In genomic region chrIII:1926456-1926855, ce11 we compare ENCODE assay signal across 2 worm cellular contexts.
TF ChIP-seq lines count a peak whose summit lies in the region.

No protein-coding gene starts in this region.

TF ChIP-seq in whole organism, L1 larva, 84 proteins besides CTCF, POLR2A, EP300 and RAD21 (continued from another document):
- TF ChIP-seq nhr-84 (tag; optimal IDR thresholded peaks at IDR 0.05; lab: Kevin White, UChicago) (no peak), nhr-76 (tag; optimal IDR thresholded peaks at IDR 0.05; lab: Kevin White, UChicago) (peak; percentile 49), pag-3 (tag; optimal IDR thresholded peaks at IDR 0.05; lab: Kevin White, UChicago; ENCODE audit: borderline replicate concordance, insufficient read depth) (no peak), nhr-12 (tag; optimal IDR thresholded peaks at IDR 0.05; lab: Kevin White, UChicago) (peak; percentile 26), unc-130 (tag; optimal IDR thresholded peaks at IDR 0.05; lab: Kevin White, UChicago) (peak; percentile 82), ets-5 (GFP tag; IDR thresholded peaks at IDR 0.05; lab: Robert Waterston, UW) (no peak), mep-1 (tag; optimal IDR thresholded peaks at IDR 0.05; lab: Kevin White, UChicago) (peak; percentile 48), skn-1 (tag; optimal IDR thresholded peaks at IDR 0.05; lab: Kevin White, UChicago) (peak; percentile 96), lir-3 (tag; optimal IDR thresholded peaks at IDR 0.05; lab: Kevin White, UChicago; ENCODE audit: poor library complexity) (no peak), ceh-90 (tag; optimal IDR thresholded peaks at IDR 0.05; lab: Kevin White, UChicago) (no peak), fkh-4 (tag; optimal IDR thresholded peaks at IDR 0.05; lab: Kevin White, UChicago; ENCODE audit: borderline replicate concordance) (peak; percentile 50), C34B4.2 (tag; optimal IDR thresholded peaks at IDR 0.05; lab: Kevin White, UChicago) (no peak), tbx-2 (tag; optimal IDR thresholded peaks at IDR 0.05; lab: Kevin White, UChicago) (peak; percentile 98), ceh-63 (GFP tag; optimal IDR thresholded peaks at IDR 0.05; lab: Kevin White, UChicago) (no peak), pax-3 (tag; optimal IDR thresholded peaks at IDR 0.05; lab: Kevin White, UChicago) (peak; percentile 85), egl-27 (tag; optimal IDR thresholded peaks at IDR 0.05; lab: Kevin White, UChicago) (peak; percentile 90 to 97), snu-23 (GFP tag; optimal IDR thresholded peaks at IDR 0.05; lab: Kevin White, UChicago) (peak; percentile 92), vab-15 (tag; optimal IDR thresholded peaks at IDR 0.05; lab: Kevin White, UChicago) (no peak), isw-1 (GFP tag; IDR thresholded peaks at IDR 0.05; lab: Robert Waterston, UW) (peak; percentile 78), unc-86 (tag; optimal IDR thresholded peaks at IDR 0.05; lab: Kevin White, UChicago) (peak; percentile 96), efl-1 (optimal IDR thresholded peaks at IDR 0.05; lab: Kevin White, UChicago) (peak; percentile 85 to 95), efl-1 (GFP tag; optimal IDR thresholded peaks at IDR 0.05 in 1 of 2; lab: Kevin White, UChicago) (peak; percentile 55 to 97), unc-98 (GFP tag; IDR thresholded peaks at IDR 0.05; lab: Robert Waterston, UW) (peak; percentile 54; the same call in 1 of the 2 replicates), egl-13 (tag; optimal IDR thresholded peaks at IDR 0.05; lab: Kevin White, UChicago) (peak; percentile 87)

TF ChIP-seq in whole organism, young adult, 124 proteins besides CTCF, POLR2A, EP300 and RAD21 (continued from another document):
- TF ChIP-seq lir-1 (GFP tag; conservative IDR thresholded peaks at IDR 0.05; lab: Robert Waterston, UW) (0 out of 2 replicates have a peak, but pooled peaks have one; percentile 12), egrh-3 (GFP tag; IDR thresholded peaks at IDR 0.05; lab: Robert Waterston, UW) (peak; percentile 87), Y53G8AR.9 (GFP tag; conservative IDR thresholded peaks at IDR 0.05; lab: Robert Waterston, UW) (peak; percentile 64; the same call in 1 of the 2 replicates), C17E4.6 (GFP tag; IDR thresholded peaks at IDR 0.05; lab: Robert Waterston, UW) (no peak), K12H6.12 (tag; optimal IDR thresholded peaks at IDR 0.05; lab: Kevin White, UChicago) (peak; percentile 49), hmg-20 (GFP tag; IDR thresholded peaks at IDR 0.05; lab: Robert Waterston, UW) (no peak), him-1 (tag; optimal IDR thresholded peaks at IDR 0.05; lab: Kevin White, UChicago) (no peak), mxl-1 (tag; optimal IDR thresholded peaks at IDR 0.05; lab: Kevin White, UChicago) (no peak), lsl-1 (GFP tag; optimal IDR thresholded peaks at IDR 0.05; lab: Kevin White, UChicago) (no peak), dox-1 (GFP tag; IDR thresholded peaks at IDR 0.05; lab: Robert Waterston, UW) (peak; percentile 69)
